Worm (Caenorhabditis elegans) whole organism, L3 larva: Measurements from ENCODE around the gene C25E10.5.

ENCODE experiments used
- R02D3.7 ChIP-seq: fragments of 150-350 bp; optimal IDR thresholded peaks from 2 replicates; lab custom pipeline; 2014; ENCODE audit warnings: missing biosample characterization, missing genetic modification characterization
- ZK546.5 ChIP-seq: sonication (generic microtip); optimal IDR thresholded peaks from 2 replicates; lab custom pipeline; 2017; ENCODE audit warnings: missing biosample characterization, missing genetic modification characterization
- aly-2 ChIP-seq: fragments of 150-350 bp; optimal IDR thresholded peaks from 2 replicates; lab custom pipeline; 2014; ENCODE audit warnings: missing biosample characterization, missing genetic modification characterization
- ceh-16 ChIP-seq: sonication (generic microtip); optimal IDR thresholded peaks from 2 replicates; lab custom pipeline; 2017; ENCODE audit warnings: missing biosample characterization, missing genetic modification characterization
- ceh-28 ChIP-seq: fragments of 150-350 bp; optimal IDR thresholded peaks from 2 replicates; lab custom pipeline; 2014; ENCODE audit warnings: missing biosample characterization, missing genetic modification reagents, missing genetic modification characterization
- ceh-82 ChIP-seq: fragments of 150-350 bp; optimal IDR thresholded peaks from 2 replicates; lab custom pipeline; 2014; ENCODE audit warnings: missing biosample characterization, missing genetic modification characterization
- egl-27 ChIP-seq: sonication (generic microtip); optimal IDR thresholded peaks from 4 replicates; lab custom pipeline; 2017; ENCODE audit warnings: missing biosample characterization, missing genetic modification reagents, missing genetic modification characterization
- elt-1 ChIP-seq: fragments of 150-350 bp; optimal IDR thresholded peaks from 2 replicates; lab custom pipeline; 2014; ENCODE audit warnings: missing biosample characterization, missing genetic modification characterization
- elt-2 ChIP-seq: sonication (generic microtip); optimal IDR thresholded peaks from 2 replicates; lab custom pipeline; 2016; ENCODE audit warnings: missing genetic modification reagents, mild to moderate bottlenecking, missing genetic modification characterization, missing compliant biosample characterization
- elt-3 ChIP-seq, 3 experiments: fragments of 150-350 bp in 1 of 3; sonication (generic microtip) in 2 of 3; optimal IDR thresholded peaks; 2 replicates in 2 of 3; 4 replicates in 1 of 3; lab custom pipeline; 2014 to 2017; ENCODE audit warnings: missing biosample characterization in 3 of 3, missing genetic modification characterization in 3 of 3
- eor-1 ChIP-seq, 2 experiments: fragments of 150-350 bp; optimal IDR thresholded peaks; 2 replicates each; lab custom pipeline; 2014 to 2018; ENCODE audit warnings: missing biosample characterization in 2 of 2, missing genetic modification characterization in 2 of 2
- fkh-10 ChIP-seq: sonication (generic microtip); optimal IDR thresholded peaks from 2 replicates; lab custom pipeline; 2017; ENCODE audit warnings: missing biosample characterization, missing genetic modification reagents, missing genetic modification characterization
- fos-1 ChIP-seq: fragments of 150-350 bp; optimal IDR thresholded peaks from 2 replicates; lab custom pipeline; 2014; ENCODE audit warnings: missing biosample characterization, missing genetic modification characterization
- hmg-11 ChIP-seq: sonication (generic microtip); optimal IDR thresholded peaks from 2 replicates; lab custom pipeline; 2016; ENCODE audit warnings: missing genetic modification characterization, missing compliant biosample characterization
- lin-15B ChIP-seq: fragments of 150-350 bp; optimal IDR thresholded peaks from 2 replicates; lab custom pipeline; 2014; ENCODE audit warnings: missing biosample characterization, missing genetic modification characterization
- mdl-1 ChIP-seq: fragments of 150-350 bp; optimal IDR thresholded peaks from 2 replicates; lab custom pipeline; 2014; ENCODE audit warnings: missing biosample characterization, missing genetic modification characterization
- mml-1 ChIP-seq: fragments of 150-350 bp; sonication (generic microtip); optimal IDR thresholded peaks from 3 replicates; lab custom pipeline; 2014; ENCODE audit warnings: missing biosample characterization, missing genetic modification characterization
- nhr-11 ChIP-seq: fragments of 150-350 bp; optimal IDR thresholded peaks from 2 replicates; lab custom pipeline; 2014; ENCODE audit warnings: missing biosample characterization, missing genetic modification characterization
- nhr-12 ChIP-seq: fragments of 150-350 bp; optimal IDR thresholded peaks from 2 replicates; lab custom pipeline; 2014; ENCODE audit warnings: missing biosample characterization, missing genetic modification characterization
- nhr-23 ChIP-seq: fragments of 150-350 bp; optimal IDR thresholded peaks from 2 replicates; lab custom pipeline; 2014; ENCODE audit warnings: missing biosample characterization, missing genetic modification reagents, missing genetic modification characterization
- nhr-25 ChIP-seq: sonication (generic microtip); optimal IDR thresholded peaks from 2 replicates; lab custom pipeline; 2017; ENCODE audit warnings: missing biosample characterization, missing genetic modification characterization
- nhr-28 ChIP-seq: fragments of 150-350 bp; optimal IDR thresholded peaks from 2 replicates; lab custom pipeline; 2014; ENCODE audit warnings: missing biosample characterization, missing genetic modification characterization
- nhr-43 ChIP-seq: sonication (generic microtip); optimal IDR thresholded peaks from 2 replicates; lab custom pipeline; 2016; ENCODE audit warnings: mild to moderate bottlenecking, missing genetic modification characterization, missing compliant biosample characterization; ENCODE audit not compliant: poor library complexity, severe bottlenecking
- nhr-67 ChIP-seq: fragments of 150-350 bp; optimal IDR thresholded peaks from 2 replicates; lab custom pipeline; 2014; ENCODE audit warnings: missing biosample characterization, missing genetic modification characterization
- nhr-76 ChIP-seq: fragments of 150-350 bp; sonication (generic microtip); optimal IDR thresholded peaks from 5 replicates; lab custom pipeline; 2014; ENCODE audit warnings: missing biosample characterization, missing genetic modification characterization
- pha-4 ChIP-seq: fragments of 150-350 bp; optimal IDR thresholded peaks from 2 replicates; lab custom pipeline; 2014; ENCODE audit warnings: missing biosample characterization, missing genetic modification reagents, missing genetic modification characterization
- pqm-1 ChIP-seq: fragments of 150-350 bp; optimal IDR thresholded peaks from 2 replicates; lab custom pipeline; 2017; ENCODE audit warnings: missing biosample characterization, missing genetic modification characterization, inconsistent platforms
- sea-2 ChIP-seq: fragments of 150-350 bp; sonication (generic microtip); optimal IDR thresholded peaks from 4 replicates; lab custom pipeline; 2014; ENCODE audit warnings: missing biosample characterization, missing genetic modification reagents, missing genetic modification characterization
- skn-1 ChIP-seq: fragments of 150-350 bp; optimal IDR thresholded peaks from 2 replicates; lab custom pipeline; 2014; ENCODE audit warnings: missing biosample characterization, missing genetic modification characterization
- snpc-4 ChIP-seq: fragments of 150-350 bp; optimal IDR thresholded peaks from 2 replicates; lab custom pipeline; 2014; ENCODE audit warnings: missing biosample characterization, missing genetic modification characterization
- tbx-2 ChIP-seq: sonication (generic microtip); optimal IDR thresholded peaks from 2 replicates; lab custom pipeline; 2016; ENCODE audit warnings: mild to moderate bottlenecking, missing genetic modification characterization, missing compliant biosample characterization
- unc-39 ChIP-seq: sonication (generic microtip); optimal IDR thresholded peaks from 4 replicates; lab custom pipeline; 2017; ENCODE audit warnings: missing biosample characterization, missing genetic modification characterization
- unc-62 ChIP-seq: fragments of 150-350 bp; sonication (generic microtip); optimal IDR thresholded peaks from 4 replicates; lab custom pipeline; 2014; ENCODE audit warnings: missing biosample characterization, missing genetic modification reagents, missing genetic modification characterization
- zag-1 ChIP-seq: fragments of 150-350 bp; optimal IDR thresholded peaks from 2 replicates; lab custom pipeline; 2014; ENCODE audit warnings: missing biosample characterization, missing genetic modification characterization
- ztf-11 ChIP-seq: fragments of 150-350 bp; optimal IDR thresholded peaks from 2 replicates; lab custom pipeline; 2014; ENCODE audit warnings: missing biosample characterization, missing genetic modification characterization

Gene C25E10.5

ce11 chrV:9059468-9059867 lies 29.1 kb downstream of the C25E10.5 start, which contains the start of the genes C25E10.16 and C25E10.13:
Gene C25E10.16, minus strand, starts transcription at chrV:9059568.
Gene C25E10.13, plus strand, starts transcription at chrV:9059723.
- TF ChIP-seq fkh-10 (GFP tag; lab: Kevin White, UChicago) (no peak), unc-62 (GFP tag; lab: Kevin White, UChicago) (no peak), eor-1 (tag; optimal IDR thresholded peaks at IDR 0.05; lab: Kevin White, UChicago) (no peak), snpc-4 (no peak), ceh-16 (tag; lab: Kevin White, UChicago) (no peak), nhr-76 (tag; lab: Kevin White, UChicago) (no peak), tbx-2 (no peak), ztf-11 (tag; lab: Kevin White, UChicago) (no peak), pqm-1 (tag; lab: Kevin White, UChicago) (no peak), nhr-67 (tag; lab: Kevin White, UChicago) (no peak), sea-2 (GFP tag; lab: Kevin White, UChicago) (no peak)

- TF ChIP-seq tbx-2 = no peak
- no peak for TF ChIP-seq aly-2 (tag; lab: Kevin White, UChicago)
- TF ChIP-seq egl-27 (tag; lab: Kevin White, UChicago) = no peak
- TF ChIP-seq fos-1 = no peak
- no peak for TF ChIP-seq mdl-1
- TF ChIP-seq lin-15B (tag; lab: Kevin White, UChicago) = no peak
- no peak for TF ChIP-seq sea-2 (GFP tag; lab: Kevin White, UChicago)
- no peak for TF ChIP-seq eor-1 (tag; optimal IDR thresholded peaks at IDR 0.05; lab: Kevin White, UChicago)
- TF ChIP-seq elt-3 (tag; optimal IDR thresholded peaks at IDR 0.05; lab: Kevin White, UChicago) = no peak
- no peak for TF ChIP-seq nhr-28 (tag; lab: Kevin White, UChicago)
- TF ChIP-seq nhr-11 (tag; lab: Kevin White, UChicago) = no peak
- TF ChIP-seq pqm-1 (tag; lab: Kevin White, UChicago) = no peak
- TF ChIP-seq skn-1 = no peak
- TF ChIP-seq unc-39 (tag; lab: Kevin White, UChicago) = no peak
- no peak for TF ChIP-seq nhr-12 (tag; lab: Kevin White, UChicago)
- no peak for TF ChIP-seq ceh-28 (tag; lab: Kevin White, UChicago)
- TF ChIP-seq, all 47 proteins: peak for 0
Observed at ce11 chrV:9062341-9062740, 32.0 kb downstream of the C25E10.5 start, which contains the start of gene C25E10.12. Gene C25E10.12, minus strand, starts transcription at chrV:9062441.

ce11 chrV:9063134-9063533 lies 32.8 kb downstream of the C25E10.5 start:
- no peak for TF ChIP-seq ztf-11 (tag; lab: Kevin White, UChicago)
- peak; percentile 32 for TF ChIP-seq nhr-23 (tag; lab: Kevin White, UChicago)

ce11 chrV:9065001-9065400 lies 34.7 kb downstream of the C25E10.5 start:
- TF ChIP-seq R02D3.7 (tag; lab: Kevin White, UChicago) = no peak
- TF ChIP-seq hmg-11 = no peak
- no peak for TF ChIP-seq mml-1 (tag; lab: Kevin White, UChicago)
- TF ChIP-seq tbx-2 = no peak
- TF ChIP-seq aly-2 (tag; lab: Kevin White, UChicago) = no peak
- TF ChIP-seq lin-15B (tag; lab: Kevin White, UChicago) = no peak
- no peak for TF ChIP-seq elt-3 (tag; optimal IDR thresholded peaks at IDR 0.05; lab: Kevin White, UChicago)
- no peak for TF ChIP-seq ceh-82 (tag; lab: Kevin White, UChicago)
- no peak for TF ChIP-seq zag-1 (tag; lab: Kevin White, UChicago)
- TF ChIP-seq pha-4 (tag; lab: Kevin White, UChicago) = no peak
- TF ChIP-seq nhr-11 (tag; lab: Kevin White, UChicago) = no peak
- TF ChIP-seq ZK546.5 (tag; lab: Kevin White, UChicago) = no peak
- TF ChIP-seq fkh-10 (GFP tag; lab: Kevin White, UChicago) = no peak
- TF ChIP-seq pqm-1 (tag; lab: Kevin White, UChicago) = no peak
- no peak for TF ChIP-seq ztf-11 (tag; lab: Kevin White, UChicago)
- TF ChIP-seq nhr-25 (tag; lab: Kevin White, UChicago) = no peak
- TF ChIP-seq elt-2 (tag; lab: Kevin White, UChicago) = no peak
- TF ChIP-seq unc-62 (GFP tag; lab: Kevin White, UChicago) = no peak
- TF ChIP-seq eor-1 (tag; optimal IDR thresholded peaks at IDR 0.05; lab: Kevin White, UChicago) = no peak
- no peak for TF ChIP-seq skn-1

- TF ChIP-seq elt-1 (tag; lab: Kevin White, UChicago) (peak; percentile 87), nhr-43 (tag; lab: Kevin White, UChicago) (no peak)
Observed at ce11 chrV:9065915-9066314, 35.6 kb downstream of the C25E10.5 start.
